Worm (Caenorhabditis elegans) whole organism, L4 larva: ENCODE data around the gene oac-52.

ENCODE experiments used
- D1046.2 ChIP-seq: fragments of 200-800 bp; sonication (Bioruptor generic); IDR thresholded peaks from 2 replicates; pipeline ENCODE4 v1.3.6; 2022; ENCODE audit warnings: missing genetic modification characterization, missing compliant biosample characterization
- F10B5.3 ChIP-seq: sonication (generic microtip); optimal IDR thresholded peaks from 2 replicates; lab custom pipeline; 2016; ENCODE audit warnings: mild to moderate bottlenecking, missing genetic modification characterization, missing compliant biosample characterization
- F37D6.2 ChIP-seq: sonication (generic microtip); optimal IDR thresholded peaks from 2 replicates; lab custom pipeline; 2016; ENCODE audit warnings: mild to moderate bottlenecking, missing genetic modification characterization, missing compliant biosample characterization
- F49E8.2 ChIP-seq: sonication (generic microtip); optimal IDR thresholded peaks from 2 replicates; lab custom pipeline; 2016; ENCODE audit warnings: missing compliant biosample characterization, mild to moderate bottlenecking, missing genetic modification characterization, borderline replicate concordance
- R02D3.7 ChIP-seq: fragments of 150-350 bp; sonication (generic microtip); optimal IDR thresholded peaks from 3 replicates; lab custom pipeline; 2014; ENCODE audit warnings: missing biosample characterization, missing genetic modification characterization
- Y48G9A.11 ChIP-seq: fragments of 200-800 bp; sonication (Bioruptor generic); IDR thresholded peaks from 2 replicates; pipeline ENCODE4 v1.3.6; 2022; ENCODE audit warnings: missing genetic modification reagents, missing genetic modification characterization, missing compliant biosample characterization
- Y5F2A.4 ChIP-seq: fragments of 200-800 bp; sonication (Bioruptor generic); optimal IDR thresholded peaks from 2 replicates; lab custom pipeline; 2018; ENCODE audit warnings: mild to moderate bottlenecking, missing genetic modification characterization, missing compliant biosample characterization
- ceh-20 ChIP-seq: fragments of 200-800 bp; sonication (Bioruptor generic); IDR thresholded peaks from 2 replicates; pipeline ENCODE4 v1.3.6; 2022; ENCODE audit warnings: missing genetic modification reagents, missing genetic modification characterization, missing compliant biosample characterization
- ceh-28 ChIP-seq: fragments of 150-350 bp; optimal IDR thresholded peaks from 2 replicates; lab custom pipeline; 2014; ENCODE audit warnings: missing biosample characterization, missing genetic modification reagents, missing genetic modification characterization
- ceh-32 ChIP-seq: sonication (generic microtip); optimal IDR thresholded peaks from 2 replicates; lab custom pipeline; 2016; ENCODE audit warnings: mild to moderate bottlenecking, missing genetic modification characterization, missing compliant biosample characterization; ENCODE audit not compliant: poor library complexity
- ceh-82 ChIP-seq: sonication (generic microtip); optimal IDR thresholded peaks from 2 replicates; lab custom pipeline; 2017; ENCODE audit warnings: missing biosample characterization, missing genetic modification characterization
- ces-1 ChIP-seq: fragments of 150-350 bp; sonication (generic microtip); optimal IDR thresholded peaks from 4 replicates; lab custom pipeline; 2014; ENCODE audit warnings: missing biosample characterization, missing genetic modification reagents, missing genetic modification characterization
- ctbp-1 ChIP-seq: fragments of 200-800 bp; sonication (Bioruptor generic); IDR thresholded peaks from 2 replicates; pipeline ENCODE4 v1.3.6; 2022; ENCODE audit warnings: missing genetic modification reagents, missing genetic modification characterization, missing compliant biosample characterization
- daf-19 ChIP-seq: fragments of 200-800 bp; sonication (Bioruptor generic); conservative IDR thresholded peaks from 2 replicates; pipeline ENCODE4 v1.3.6; 2022; ENCODE audit warnings: missing genetic modification characterization, missing compliant biosample characterization
- daf-8 ChIP-seq: fragments of 200-800 bp; sonication (Bioruptor generic); IDR thresholded peaks from 2 replicates; pipeline ENCODE4 v1.3.6; 2022; ENCODE audit warnings: missing genetic modification characterization, missing compliant biosample characterization
- dmd-9 ChIP-seq: fragments of 200-800 bp; sonication (Bioruptor generic); IDR thresholded peaks from 2 replicates; pipeline ENCODE4 v1.3.6; 2022; ENCODE audit warnings: missing genetic modification reagents, missing genetic modification characterization, missing compliant biosample characterization
- dpl-1 ChIP-seq: fragments of 150-350 bp; optimal IDR thresholded peaks from 2 replicates; lab custom pipeline; 2014; ENCODE audit warnings: missing biosample characterization, missing genetic modification reagents, missing genetic modification characterization
- fos-1 ChIP-seq: fragments of 150-350 bp; optimal IDR thresholded peaks from 2 replicates; lab custom pipeline; 2014; ENCODE audit warnings: missing biosample characterization, missing genetic modification characterization
- hif-1 ChIP-seq, 2 experiments: sonication (generic microtip); optimal IDR thresholded peaks; 2 replicates each; lab custom pipeline; 2016 to 2017; ENCODE audit warnings: missing compliant biosample characterization in 2 of 2, missing genetic modification characterization in 2 of 2, missing genetic modification reagents in 2 of 2, missing genotype in 2 of 2, mild to moderate bottlenecking in 1 of 2
- hlh-11 ChIP-seq: fragments of 200-800 bp; sonication (Bioruptor generic); optimal IDR thresholded peaks from 2 replicates; lab custom pipeline; 2018; ENCODE audit warnings: mild to moderate bottlenecking, missing genetic modification characterization, missing compliant biosample characterization
- hmg-1.1 ChIP-seq: fragments of 200-800 bp; sonication (Bioruptor generic); IDR thresholded peaks from 2 replicates; pipeline ENCODE4 v1.3.6; 2022; ENCODE audit warnings: missing genetic modification reagents, missing genetic modification characterization, missing compliant biosample characterization
- jun-1 ChIP-seq: fragments of 150-350 bp; optimal IDR thresholded peaks from 2 replicates; lab custom pipeline; 2014; ENCODE audit warnings: missing biosample characterization, missing genetic modification reagents, missing genetic modification characterization
- lin-13 ChIP-seq: fragments of 150-350 bp; optimal IDR thresholded peaks from 2 replicates; lab custom pipeline; 2014; ENCODE audit warnings: missing biosample characterization, missing genetic modification reagents, missing genetic modification characterization
- lin-29 ChIP-seq: fragments of 200-800 bp; sonication (Bioruptor generic); IDR thresholded peaks from 2 replicates; pipeline ENCODE4 v1.3.6; 2022; ENCODE audit warnings: missing genetic modification reagents, missing genetic modification characterization, missing compliant biosample characterization
- lsy-2 ChIP-seq, 2 experiments: fragments of 150-350 bp in 1 of 2; sonication (generic microtip) in 1 of 2; optimal IDR thresholded peaks; 2 replicates each; lab custom pipeline; 2014 to 2017; ENCODE audit warnings: missing biosample characterization in 2 of 2, missing genetic modification characterization in 2 of 2
- madf-5 ChIP-seq, 2 experiments: fragments of 200-800 bp; sonication (Bioruptor generic); IDR thresholded peaks; 2 replicates each; pipeline ENCODE4 v1.3.6; 2022; ENCODE audit warnings: missing compliant biosample characterization in 2 of 2, missing genetic modification characterization in 2 of 2
- madf-9 ChIP-seq: fragments of 200-800 bp; sonication (Bioruptor generic); conservative IDR thresholded peaks from 2 replicates; pipeline ENCODE4 v1.3.6; 2022; ENCODE audit warnings: missing genetic modification reagents, missing genetic modification characterization, missing compliant biosample characterization
- mdl-1 ChIP-seq, 2 experiments: fragments of 150-350 bp in 1 of 2; sonication (generic microtip) in 1 of 2; optimal IDR thresholded peaks; 2 replicates each; lab custom pipeline; 2014 to 2017; ENCODE audit warnings: missing biosample characterization in 2 of 2, missing genetic modification characterization in 2 of 2
- mes-2 ChIP-seq: sonication (generic microtip); optimal IDR thresholded peaks from 2 replicates; lab custom pipeline; 2016; ENCODE audit warnings: missing genotype, mild to moderate bottlenecking, missing genetic modification characterization, missing compliant biosample characterization; ENCODE audit not compliant: poor library complexity, severe bottlenecking
- mxl-3 ChIP-seq: fragments of 200-800 bp; sonication (Bioruptor generic); optimal IDR thresholded peaks from 2 replicates; lab custom pipeline; 2018; ENCODE audit warnings: mild to moderate bottlenecking, missing genetic modification characterization, missing compliant biosample characterization
- nhr-10 ChIP-seq: fragments of 150-350 bp; optimal IDR thresholded peaks from 2 replicates; lab custom pipeline; 2014; ENCODE audit warnings: missing biosample characterization, missing genetic modification characterization
- nhr-111 ChIP-seq: fragments of 200-800 bp; sonication (Bioruptor generic); optimal IDR thresholded peaks from 2 replicates; lab custom pipeline; 2018; ENCODE audit warnings: mild to moderate bottlenecking, missing genetic modification characterization, missing compliant biosample characterization
- nhr-237 ChIP-seq: sonication (generic microtip); optimal IDR thresholded peaks from 2 replicates; lab custom pipeline; 2017; ENCODE audit warnings: missing biosample characterization, missing genetic modification characterization
- nhr-25 ChIP-seq: sonication (generic microtip); optimal IDR thresholded peaks from 2 replicates; lab custom pipeline; 2017; ENCODE audit warnings: missing genetic modification characterization, mild to moderate bottlenecking, missing compliant biosample characterization, antibody characterized with exemption, moderate library complexity, borderline replicate concordance; ENCODE audit not compliant: insufficient read depth
- nhr-28 ChIP-seq: fragments of 150-350 bp; optimal IDR thresholded peaks from 2 replicates; lab custom pipeline; 2014; ENCODE audit warnings: missing biosample characterization, missing genetic modification characterization
- nhr-42 ChIP-seq: fragments of 200-800 bp; sonication (Bioruptor generic); IDR thresholded peaks from 2 replicates; pipeline ENCODE4 v1.3.6; 2022; ENCODE audit warnings: missing genetic modification characterization, missing compliant biosample characterization
- nhr-48 ChIP-seq: sonication (generic microtip); optimal IDR thresholded peaks from 2 replicates; lab custom pipeline; 2016; ENCODE audit warnings: mild to moderate bottlenecking, missing genetic modification characterization, missing compliant biosample characterization
- nhr-6 ChIP-seq: fragments of 150-350 bp; optimal IDR thresholded peaks from 2 replicates; lab custom pipeline; 2014; ENCODE audit warnings: missing biosample characterization, missing genetic modification characterization
- pha-4 ChIP-seq, 2 experiments: fragments of 150-350 bp in 1 of 2; fragments of 200-800 bp in 1 of 2; sonication (Bioruptor generic) in 1 of 2; IDR thresholded peaks in 1 of 2; optimal IDR thresholded peaks in 1 of 2; 2 replicates each; pipeline versions ENCODE4 v1.3.6 to Lab custom; 2014 to 2022; ENCODE audit warnings: missing genetic modification characterization in 2 of 2, missing genetic modification reagents in 2 of 2, missing biosample characterization in 1 of 2, missing compliant biosample characterization in 1 of 2
- pqm-1 ChIP-seq: sonication (generic microtip); optimal IDR thresholded peaks from 2 replicates; lab custom pipeline; 2017; ENCODE audit warnings: missing biosample characterization, missing genetic modification characterization
- rbr-2 ChIP-seq: sonication (generic microtip); optimal IDR thresholded peaks from 2 replicates; lab custom pipeline; 2016; ENCODE audit warnings: missing genotype, missing genetic modification characterization, missing compliant biosample characterization
- saeg-2 ChIP-seq: fragments of 200-800 bp; sonication (Bioruptor generic); IDR thresholded peaks from 2 replicates; pipeline ENCODE4 v1.3.6; 2022; ENCODE audit warnings: missing genetic modification reagents, missing genetic modification characterization, missing compliant biosample characterization
- snpc-1.2 ChIP-seq: fragments of 200-800 bp; sonication (Bioruptor generic); IDR thresholded peaks from 2 replicates; pipeline ENCODE4 v1.3.6; 2022; ENCODE audit warnings: missing genetic modification reagents, missing genetic modification characterization, missing compliant biosample characterization
- snpc-4 ChIP-seq: fragments of 150-350 bp; optimal IDR thresholded peaks from 2 replicates; lab custom pipeline; 2014; ENCODE audit warnings: missing biosample characterization, missing genetic modification characterization
- tra-1 ChIP-seq: fragments of 200-800 bp; sonication (Bioruptor generic); IDR thresholded peaks from 2 replicates; pipeline ENCODE4 v1.3.6; 2022; ENCODE audit warnings: missing genetic modification reagents, missing genetic modification characterization, missing compliant biosample characterization
- unc-62 ChIP-seq, 3 experiments: fragments of 150-350 bp in 1 of 3; sonication (generic microtip); optimal IDR thresholded peaks in 2 of 3; peaks in 1 of 3; 1 replicate in 1 of 3; 2 replicates in 2 of 3; lab custom pipeline; 2014 to 2017; ENCODE audit warnings: missing biosample characterization in 3 of 3, missing genetic modification characterization in 3 of 3, missing genetic modification reagents in 3 of 3, missing genotype in 1 of 3
- vab-7 ChIP-seq: fragments of 200-800 bp; sonication (Bioruptor generic); IDR thresholded peaks from 2 replicates; pipeline ENCODE4 v1.3.6; 2022; ENCODE audit warnings: missing genetic modification reagents, missing genetic modification characterization, missing compliant biosample characterization
- zip-11 ChIP-seq: fragments of 200-800 bp; sonication (Bioruptor generic); IDR thresholded peaks from 2 replicates; pipeline ENCODE4 v1.3.6; 2022; ENCODE audit warnings: missing genetic modification characterization, missing compliant biosample characterization
- zip-2 ChIP-seq: fragments of 150-350 bp; optimal IDR thresholded peaks from 2 replicates; lab custom pipeline; 2014; ENCODE audit warnings: missing biosample characterization, missing genetic modification characterization

The oac-52 gene

ce11 chrIV:4390438-4390894 is 44.1 kb upstream of the oac-52 start, which contains the start of the genes rpl-7A and set-21 (continued):
- TF ChIP-seq ces-1 (GFP tag; lab: Kevin White, UChicago) = no peak
- TF ChIP-seq R02D3.7 (tag; lab: Kevin White, UChicago) = no peak
- peak; percentile 10 for TF ChIP-seq ceh-32
- peak; percentile 89 for TF ChIP-seq snpc-1.2 (GFP tag; lab: Robert Waterston, UW)
- peak; percentile 76 for TF ChIP-seq nhr-6 (tag; lab: Kevin White, UChicago)
- peak; percentile 81 for TF ChIP-seq lin-13 (GFP tag; lab: Kevin White, UChicago)
- peak; percentile 97 for TF ChIP-seq lin-29 (GFP tag; lab: Robert Waterston, UW)
- peak; percentile 97 for TF ChIP-seq nhr-42 (GFP tag; lab: Robert Waterston, UW)
- TF ChIP-seq fos-1 (tag; lab: Kevin White, UChicago) = peak; percentile 40
- peak; percentile 90 for TF ChIP-seq Y48G9A.11
- peak; percentile 95 for TF ChIP-seq madf-9 (GFP tag; lab: Robert Waterston, UW)
- peak; percentile 95 for TF ChIP-seq ctbp-1
- peak; percentile 97 for TF ChIP-seq dmd-9
- TF ChIP-seq jun-1 (tag; lab: Kevin White, UChicago) = peak; percentile 70
- TF ChIP-seq mdl-1 (tag; optimal IDR thresholded peaks at IDR 0.05; lab: Kevin White, UChicago) = peak in 1 of 2 experiments; percentile 68
- TF ChIP-seq nhr-48 = peak; percentile 84
- TF ChIP-seq unc-62 (GFP tag; optimal IDR thresholded peaks at IDR 0.05 in 1 of 2; lab: Kevin White, UChicago) = peak in 1 of 2 experiments; percentile 90
- TF ChIP-seq unc-62 (tag; optimal IDR thresholded peaks at IDR 0.05; lab: Kevin White, UChicago) = no peak
- TF ChIP-seq mes-2 (tag; lab: Kevin White, UChicago) = peak; percentile 97
- TF ChIP-seq F37D6.2 (tag; lab: Kevin White, UChicago) = peak; percentile 93
- peak; percentile 98 for TF ChIP-seq ceh-20
- no peak for TF ChIP-seq nhr-10
- TF ChIP-seq vab-7 (GFP tag; lab: Robert Waterston, UW) = peak; percentile 93
- peak; percentile 95 for TF ChIP-seq D1046.2 (GFP tag; lab: Robert Waterston, UW)
- peak; percentile 91 for TF ChIP-seq nhr-28 (tag; lab: Kevin White, UChicago)
- peak; percentile 97 for TF ChIP-seq saeg-2 (GFP tag; lab: Robert Waterston, UW)
- TF ChIP-seq nhr-237 (tag; lab: Kevin White, UChicago) = peak; percentile 23
- TF ChIP-seq ceh-28 = no peak
- TF ChIP-seq madf-5 (GFP tag; IDR thresholded peaks at IDR 0.05; lab: Robert Waterston, UW) = peak; percentile 73 to 95; a peak in 3 of 4 replicates
- TF ChIP-seq rbr-2 (tag; lab: Kevin White, UChicago) = peak; percentile 98
- TF ChIP-seq dpl-1 (GFP tag; lab: Kevin White, UChicago) = peak; percentile 96
- TF ChIP-seq ceh-82 (tag; lab: Kevin White, UChicago) = no peak
- TF ChIP-seq nhr-25 (tag; lab: Kevin White, UChicago) = peak; percentile 93
- TF ChIP-seq hmg-1.1 (GFP tag; lab: Robert Waterston, UW) = peak; percentile 98
- TF ChIP-seq F10B5.3 (tag; lab: Kevin White, UChicago) = peak; percentile 90
- peak; percentile 82 for TF ChIP-seq F49E8.2
- TF ChIP-seq tra-1 = peak; percentile 96
- peak; percentile 80 for TF ChIP-seq Y5F2A.4 (GFP tag; lab: Kevin White, UChicago)
- peak; percentile 94 for TF ChIP-seq hlh-11 (tag; lab: Kevin White, UChicago)
- TF ChIP-seq pqm-1 (tag; lab: Kevin White, UChicago) = peak; percentile 45
- TF ChIP-seq daf-19 = peak; percentile 95
- TF ChIP-seq zip-2 (tag; lab: Kevin White, UChicago) = peak; percentile 43
- TF ChIP-seq lsy-2 (tag; optimal IDR thresholded peaks at IDR 0.05; lab: Kevin White, UChicago) = peak; percentile 93 to 96
- no peak for TF ChIP-seq snpc-4 (tag; lab: Kevin White, UChicago)
- peak; percentile 90 for TF ChIP-seq mxl-3 (GFP tag; lab: Kevin White, UChicago)
- peak; percentile 63 to 90 for TF ChIP-seq hif-1 (tag; optimal IDR thresholded peaks at IDR 0.05; lab: Kevin White, UChicago)
- no peak for TF ChIP-seq zip-11
- no peak for TF ChIP-seq nhr-111 (GFP tag; lab: Kevin White, UChicago)
- peak; percentile 98 for TF ChIP-seq pha-4 (GFP tag; IDR thresholded peaks at IDR 0.05; lab: Robert Waterston, UW)
- TF ChIP-seq pha-4 (tag; optimal IDR thresholded peaks at IDR 0.05; lab: Kevin White, UChicago) = no peak
- TF ChIP-seq daf-8 (GFP tag; lab: Robert Waterston, UW) = no peak
